Worm (Caenorhabditis elegans) whole organism, midembryonic: ENCODE measurements around the gene madd-3.

Experiments
- T22C8.4 ChIP-seq: fragments of 200-800 bp; sonication (Bioruptor generic); IDR thresholded peaks from 2 replicates; pipeline ENCODE4 v1.3.6; 2022; ENCODE audit warnings: missing genetic modification characterization, missing compliant biosample characterization
- cog-1 ChIP-seq: sonication (generic microtip); optimal IDR thresholded peaks from 2 replicates; lab custom pipeline; 2016; ENCODE audit warnings: missing genetic modification characterization, missing compliant biosample characterization
- flt-1 ChIP-seq: fragments of 200-800 bp; sonication (Bioruptor generic); IDR thresholded peaks from 2 replicates; pipeline ENCODE4 v1.3.6; 2022; ENCODE audit warnings: missing genetic modification characterization, missing compliant biosample characterization
- med-1 ChIP-seq: sonication (generic microtip); optimal IDR thresholded peaks from 2 replicates; lab custom pipeline; 2017; ENCODE audit warnings: missing genetic modification characterization, mild to moderate bottlenecking, missing compliant biosample characterization, antibody characterized with exemption, missing genetic modification reagents; ENCODE audit not compliant: insufficient read depth
- ref-1 ChIP-seq: fragments of 200-800 bp; sonication (Bioruptor generic); conservative IDR thresholded peaks from 2 replicates; pipeline ENCODE4 v1.3.6; 2022; ENCODE audit warnings: missing genetic modification reagents, missing genetic modification characterization, missing compliant biosample characterization
- tab-1 ChIP-seq: fragments of 200-800 bp; sonication (Bioruptor generic); IDR thresholded peaks from 2 replicates; pipeline ENCODE4 v1.3.6; 2022; ENCODE audit warnings: missing genetic modification characterization, missing compliant biosample characterization
- ztf-23 ChIP-seq: fragments of 200-800 bp; sonication (Bioruptor generic); IDR thresholded peaks from 2 replicates; pipeline ENCODE4 v1.3.6; 2022; ENCODE audit warnings: missing genetic modification reagents, missing genetic modification characterization, missing compliant biosample characterization

- 0 out of 2 replicates have a peak, but pooled peaks have one; percentile 48 for TF ChIP-seq flt-1 (GFP tag; lab: Robert Waterston, UW)
- TF ChIP-seq ref-1 = no peak
- TF ChIP-seq cog-1 (tag; lab: Kevin White, UChicago) = peak; percentile 79
- TF ChIP-seq med-1 (GFP tag; lab: Kevin White, UChicago) = no peak
- 0 out of 2 replicates have a peak, but pooled peaks have one; percentile 64 for TF ChIP-seq tab-1 (GFP tag; lab: Robert Waterston, UW)
- TF ChIP-seq T22C8.4 (GFP tag; lab: Robert Waterston, UW) = no peak
- TF ChIP-seq ztf-23 (GFP tag; lab: Robert Waterston, UW) = no peak
These were observed 16.0 kb upstream of the madd-3 start for ce11 chrX:14312416-14312815.
